Worm (Caenorhabditis elegans) whole organism, midembryonic: ENCODE data around the gene fbxa-59.

ENCODE experiments used
- T22C8.4 ChIP-seq: fragments of 200-800 bp; sonication (Bioruptor generic); IDR thresholded peaks from 2 replicates; pipeline ENCODE4 v1.3.6; 2022; ENCODE audit warnings: missing genetic modification characterization, missing compliant biosample characterization
- cog-1 ChIP-seq: sonication (generic microtip); optimal IDR thresholded peaks from 2 replicates; lab custom pipeline; 2016; ENCODE audit warnings: missing genetic modification characterization, missing compliant biosample characterization
- flt-1 ChIP-seq: fragments of 200-800 bp; sonication (Bioruptor generic); IDR thresholded peaks from 2 replicates; pipeline ENCODE4 v1.3.6; 2022; ENCODE audit warnings: missing genetic modification characterization, missing compliant biosample characterization
- klf-2 ChIP-seq: fragments of 200-800 bp; sonication (Bioruptor generic); conservative IDR thresholded peaks from 2 replicates; pipeline ENCODE4 v1.3.6; 2022; ENCODE audit warnings: missing genetic modification reagents, missing genetic modification characterization, missing compliant biosample characterization
- med-1 ChIP-seq: sonication (generic microtip); optimal IDR thresholded peaks from 2 replicates; lab custom pipeline; 2017; ENCODE audit warnings: missing genetic modification characterization, mild to moderate bottlenecking, missing compliant biosample characterization, antibody characterized with exemption, missing genetic modification reagents; ENCODE audit not compliant: insufficient read depth
- tab-1 ChIP-seq: fragments of 200-800 bp; sonication (Bioruptor generic); IDR thresholded peaks from 2 replicates; pipeline ENCODE4 v1.3.6; 2022; ENCODE audit warnings: missing genetic modification characterization, missing compliant biosample characterization
- ztf-23 ChIP-seq: fragments of 200-800 bp; sonication (Bioruptor generic); IDR thresholded peaks from 2 replicates; pipeline ENCODE4 v1.3.6; 2022; ENCODE audit warnings: missing genetic modification reagents, missing genetic modification characterization, missing compliant biosample characterization

- TF ChIP-seq klf-2 (GFP tag; lab: Robert Waterston, UW): no peak
- TF ChIP-seq cog-1 (tag; lab: Kevin White, UChicago): no peak
- TF ChIP-seq med-1 (GFP tag; lab: Kevin White, UChicago): no peak
- TF ChIP-seq flt-1 (GFP tag; lab: Robert Waterston, UW): no peak
- no peak for TF ChIP-seq T22C8.4 (GFP tag; lab: Robert Waterston, UW)
- no peak for TF ChIP-seq ztf-23 (GFP tag; lab: Robert Waterston, UW)
- TF ChIP-seq tab-1 (GFP tag; lab: Robert Waterston, UW): no peak
Measured at ce11 chrIII:937961-938360, 5.3 kb downstream of the fbxa-59 start, which contains the start of gene fbxa-56.
